Worm (Caenorhabditis elegans) whole organism, early embryonic: ENCODE measurements around the gene srbc-24.

ENCODE experiments used
- B0310.2 ChIP-seq: sonication (generic microtip); optimal IDR thresholded peaks from 2 replicates; lab custom pipeline; 2016; ENCODE audit warnings: mild to moderate bottlenecking, missing genetic modification characterization, missing compliant biosample characterization
- ama-1 ChIP-seq: fragments of 150-350 bp; optimal IDR thresholded peaks from 2 replicates; lab custom pipeline; 2014
- ceh-36 ChIP-seq: sonication (generic microtip); optimal IDR thresholded peaks from 2 replicates; lab custom pipeline; 2016; ENCODE audit warnings: missing genetic modification characterization, inconsistent platforms, missing compliant biosample characterization
- flt-1 ChIP-seq: fragments of 200-800 bp; sonication (Bioruptor generic); IDR thresholded peaks from 2 replicates; pipeline ENCODE4 v1.3.6; 2022; ENCODE audit warnings: missing genetic modification characterization, missing compliant biosample characterization
- hmbx-1 ChIP-seq: sonication (generic microtip); optimal IDR thresholded peaks from 2 replicates; lab custom pipeline; 2016; ENCODE audit warnings: mild to moderate bottlenecking, missing genetic modification characterization, missing compliant biosample characterization
- scrt-1 ChIP-seq: fragments of 200-800 bp; sonication (Bioruptor generic); IDR thresholded peaks from 2 replicates; pipeline ENCODE4 v1.3.6; 2022; ENCODE audit warnings: missing genetic modification characterization, missing compliant biosample characterization
- sea-1 ChIP-seq: fragments of 200-800 bp; sonication (Bioruptor generic); conservative IDR thresholded peaks from 2 replicates; pipeline ENCODE4 v1.3.6; 2022; ENCODE audit warnings: missing genetic modification characterization, missing compliant biosample characterization

ce11 chrV:2121910-2122362 is 29.6 kb upstream of the srbc-24 start, which contains the start of gene F22F7.8:
- TF ChIP-seq ceh-36 (tag; lab: Kevin White, UChicago) (no peak), ama-1 (no peak), flt-1 (GFP tag; lab: Robert Waterston, UW) (no peak), hmbx-1 (no peak), B0310.2 (tag; lab: Kevin White, UChicago) (no peak), scrt-1 (GFP tag; lab: Robert Waterston, UW) (no peak), sea-1 (no peak)
